Worm (Caenorhabditis elegans): ENCODE results near the gene C40H1.9.

DNA sequence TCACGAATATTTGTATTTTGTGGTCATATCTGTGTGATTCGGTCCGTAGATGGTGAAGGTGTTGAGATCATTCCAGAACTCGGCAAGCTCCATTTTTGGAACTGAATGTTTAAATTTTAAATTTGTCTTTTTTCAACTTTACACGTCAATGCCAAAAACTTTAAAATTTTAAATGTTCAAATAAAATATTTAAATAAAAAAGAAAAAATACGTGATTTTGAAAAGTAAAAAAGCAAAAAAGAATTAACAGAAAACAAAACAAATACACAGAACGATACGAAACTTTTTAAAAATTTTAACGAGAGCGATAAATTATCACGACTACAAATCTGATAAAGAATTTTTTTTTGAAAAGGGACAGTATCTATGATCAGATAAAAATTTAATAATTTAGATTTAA, 14.4 kb downstream of the C40H1.9 start, which contains the start of gene elo-4:
- no peak for TF ChIP-seq nhr-76 (tag; optimal IDR thresholded peaks at IDR 0.05)
- no peak for TF ChIP-seq unc-62 (GFP tag; optimal IDR thresholded peaks at IDR 0.05 in 1 of 2)
- TF ChIP-seq unc-62 (tag; optimal IDR thresholded peaks at IDR 0.05): no peak
- no peak for TF ChIP-seq pqm-1 (tag; optimal IDR thresholded peaks at IDR 0.05)
- TF ChIP-seq ceh-20 (GFP tag; IDR thresholded peaks at IDR 0.05): no peak
- TF ChIP-seq unc-39 (tag; optimal IDR thresholded peaks at IDR 0.05): no peak
- TF ChIP-seq tag-97 (GFP tag; IDR thresholded peaks at IDR 0.05): no peak
- no peak for TF ChIP-seq daf-19 (GFP tag; conservative IDR thresholded peaks at IDR 0.05)
- TF ChIP-seq lin-13 (GFP tag; optimal IDR thresholded peaks at IDR 0.05): no peak
- no peak for TF ChIP-seq ama-1 (optimal IDR thresholded peaks at IDR 0.05)
